Worm (Caenorhabditis elegans) whole organism, young adult: Measurements from ENCODE around the gene fbxc-21.

ENCODE experiments used
- B0035.1 ChIP-seq: sonication (generic microtip); optimal IDR thresholded peaks from 2 replicates; lab custom pipeline; 2016; ENCODE audit warnings: missing genetic modification characterization, mild to moderate bottlenecking, missing compliant biosample characterization, missing genotype, missing genetic modification reagents
- C17E4.6 ChIP-seq: fragments of 200-800 bp; sonication (Bioruptor generic); IDR thresholded peaks from 2 replicates; pipeline ENCODE4 v1.3.6; 2022; ENCODE audit warnings: missing genetic modification reagents, missing genetic modification characterization, missing compliant biosample characterization
- F23B12.7 ChIP-seq: sonication (generic microtip); optimal IDR thresholded peaks from 2 replicates; lab custom pipeline; 2017; ENCODE audit warnings: missing genetic modification characterization, mild to moderate bottlenecking, missing compliant biosample characterization, antibody characterized with exemption, moderate library complexity; ENCODE audit not compliant: insufficient read depth
- F33H1.4 ChIP-seq: fragments of 200-800 bp; sonication (Bioruptor generic); IDR thresholded peaks from 2 replicates; pipeline ENCODE4 v1.3.6; 2022; ENCODE audit warnings: missing genetic modification reagents, missing genetic modification characterization, missing compliant biosample characterization
- F52B5.7 ChIP-seq: sonication (generic microtip); optimal IDR thresholded peaks from 2 replicates; lab custom pipeline; 2016; ENCODE audit warnings: mild to moderate bottlenecking, missing genetic modification characterization, missing compliant biosample characterization
- F55B11.4 ChIP-seq: sonication (generic microtip); optimal IDR thresholded peaks from 2 replicates; lab custom pipeline; 2016; ENCODE audit warnings: missing compliant biosample characterization, missing genetic modification characterization, borderline replicate concordance; ENCODE audit not compliant: insufficient read depth
- F57C9.4 ChIP-seq: sonication (generic microtip); optimal IDR thresholded peaks from 2 replicates; lab custom pipeline; 2017; ENCODE audit warnings: mild to moderate bottlenecking, missing genetic modification characterization, missing compliant biosample characterization
- Y53G8AR.9 ChIP-seq: fragments of 200-800 bp; sonication (Bioruptor generic); conservative IDR thresholded peaks from 2 replicates; pipeline ENCODE4 v1.3.6; 2022; ENCODE audit warnings: missing genetic modification reagents, missing genetic modification characterization, missing compliant biosample characterization
- ZK185.1 ChIP-seq: sonication (generic microtip); optimal IDR thresholded peaks from 2 replicates; lab custom pipeline; 2016; ENCODE audit warnings: mild to moderate bottlenecking, missing genetic modification characterization, missing compliant biosample characterization; ENCODE audit not compliant: poor library complexity, severe bottlenecking
- aptf-2 ChIP-seq: fragments of 200-800 bp; sonication (Bioruptor generic); conservative IDR thresholded peaks from 2 replicates; pipeline ENCODE4 v1.3.6; 2022; ENCODE audit warnings: missing genetic modification reagents, missing genetic modification characterization, missing compliant biosample characterization
- attf-3 ChIP-seq: fragments of 200-800 bp; sonication (Bioruptor generic); conservative IDR thresholded peaks from 2 replicates; pipeline ENCODE4 v1.3.6; 2022; ENCODE audit warnings: missing genetic modification reagents, missing genetic modification characterization, missing compliant biosample characterization
- attf-6 ChIP-seq: fragments of 200-800 bp; sonication (Bioruptor generic); IDR thresholded peaks from 2 replicates; pipeline ENCODE4 v1.3.6; 2022; ENCODE audit warnings: missing genetic modification reagents, missing genetic modification characterization, missing compliant biosample characterization
- bed-1 ChIP-seq: fragments of 200-800 bp; sonication (Bioruptor generic); IDR thresholded peaks from 2 replicates; pipeline ENCODE4 v1.3.6; 2022; ENCODE audit warnings: missing genetic modification reagents, missing genetic modification characterization, missing compliant biosample characterization
- cebp-1 ChIP-seq, 2 experiments: fragments of 200-800 bp in 1 of 2; sonication (Bioruptor generic) in 1 of 2; sonication (generic microtip) in 1 of 2; IDR thresholded peaks in 1 of 2; optimal IDR thresholded peaks in 1 of 2; 2 replicates each; pipeline versions ENCODE4 v1.3.6 to Lab custom; 2017 to 2022; ENCODE audit warnings: missing compliant biosample characterization in 2 of 2, missing genetic modification characterization in 2 of 2, mild to moderate bottlenecking in 1 of 2, missing genetic modification reagents in 1 of 2, moderate library complexity in 1 of 2
- ceh-58 ChIP-seq: fragments of 200-800 bp; sonication (Bioruptor generic); IDR thresholded peaks from 2 replicates; pipeline ENCODE4 v1.3.6; 2022; ENCODE audit warnings: missing genetic modification characterization, missing compliant biosample characterization
- chd-7 ChIP-seq: sonication (generic microtip); optimal IDR thresholded peaks from 2 replicates; lab custom pipeline; 2016; ENCODE audit warnings: mild to moderate bottlenecking, missing genetic modification characterization, moderate library complexity, missing compliant biosample characterization
- dox-1 ChIP-seq: fragments of 200-800 bp; sonication (Bioruptor generic); IDR thresholded peaks from 2 replicates; pipeline ENCODE4 v1.3.6; 2022; ENCODE audit warnings: missing genetic modification reagents, missing genetic modification characterization, missing compliant biosample characterization
- dpff-1 ChIP-seq: sonication (generic microtip); optimal IDR thresholded peaks from 2 replicates; lab custom pipeline; 2017; ENCODE audit warnings: mild to moderate bottlenecking, missing genetic modification characterization, missing compliant biosample characterization
- egl-44 ChIP-seq: fragments of 200-800 bp; sonication (Bioruptor generic); IDR thresholded peaks from 2 replicates; pipeline ENCODE4 v1.3.6; 2022; ENCODE audit warnings: missing genetic modification reagents, missing genetic modification characterization, missing compliant biosample characterization
- egrh-3 ChIP-seq: fragments of 200-800 bp; sonication (Bioruptor generic); IDR thresholded peaks from 2 replicates; pipeline ENCODE4 v1.3.6; 2022; ENCODE audit warnings: missing genetic modification reagents, missing genetic modification characterization, missing compliant biosample characterization
- hmg-1.2 ChIP-seq: fragments of 200-800 bp; sonication (Bioruptor generic); IDR thresholded peaks from 2 replicates; pipeline ENCODE4 v1.3.6; 2022; ENCODE audit warnings: missing genetic modification reagents, missing genetic modification characterization, missing compliant biosample characterization
- hsf-1 ChIP-seq: fragments of 200-800 bp; sonication (Bioruptor generic); IDR thresholded peaks from 2 replicates; pipeline ENCODE4 v1.3.6; 2022; ENCODE audit warnings: missing genetic modification reagents, missing genetic modification characterization, missing compliant biosample characterization
- lin-26 ChIP-seq: fragments of 200-800 bp; sonication (Bioruptor generic); IDR thresholded peaks from 2 replicates; pipeline ENCODE4 v1.3.6; 2022; ENCODE audit warnings: missing genetic modification reagents, missing genetic modification characterization, missing compliant biosample characterization
- lin-40 ChIP-seq: sonication (generic microtip); optimal IDR thresholded peaks from 2 replicates; lab custom pipeline; 2016; ENCODE audit warnings: missing genetic modification characterization, mild to moderate bottlenecking, missing compliant biosample characterization, missing genotype, missing genetic modification reagents
- lsl-1 ChIP-seq: fragments of 200-800 bp; sonication (Bioruptor generic); optimal IDR thresholded peaks from 2 replicates; lab custom pipeline; 2018; ENCODE audit warnings: mild to moderate bottlenecking, missing genetic modification characterization, moderate library complexity, missing compliant biosample characterization
- lsy-27 ChIP-seq: sonication (generic microtip); optimal IDR thresholded peaks from 2 replicates; lab custom pipeline; 2017; ENCODE audit warnings: missing genetic modification characterization, mild to moderate bottlenecking, missing compliant biosample characterization, antibody characterized with exemption, missing genotype, borderline replicate concordance; ENCODE audit not compliant: insufficient read depth
- nfya-1 ChIP-seq: sonication (generic microtip); optimal IDR thresholded peaks from 2 replicates; lab custom pipeline; 2017; ENCODE audit warnings: antibody characterized with exemption, missing compliant biosample characterization, missing genetic modification characterization, borderline replicate concordance; ENCODE audit not compliant: insufficient read depth
- nfya-2 ChIP-seq: fragments of 200-800 bp; sonication (Bioruptor generic); IDR thresholded peaks from 2 replicates; pipeline ENCODE4 v1.3.6; 2022; ENCODE audit warnings: missing genetic modification reagents, missing genetic modification characterization, missing compliant biosample characterization
- nhr-80 ChIP-seq: sonication (generic microtip); optimal IDR thresholded peaks from 2 replicates; lab custom pipeline; 2016; ENCODE audit warnings: missing genetic modification characterization, missing compliant biosample characterization
- pbrm-1 ChIP-seq: fragments of 200-800 bp; sonication (Bioruptor generic); IDR thresholded peaks from 2 replicates; pipeline ENCODE4 v1.3.6; 2022; ENCODE audit warnings: missing genetic modification reagents, missing genetic modification characterization, missing compliant biosample characterization
- pha-4 ChIP-seq: fragments of 150-350 bp; sonication (generic microtip); optimal IDR thresholded peaks from 2 replicates; lab custom pipeline; 2014; ENCODE audit warnings: missing biosample characterization, missing genetic modification reagents, missing genetic modification characterization
- snpc-1.1 ChIP-seq: sonication (generic microtip); optimal IDR thresholded peaks from 2 replicates; lab custom pipeline; 2017; ENCODE audit warnings: missing genetic modification characterization, mild to moderate bottlenecking, missing compliant biosample characterization, antibody characterized with exemption, moderate library complexity, missing genotype, missing genetic modification reagents; ENCODE audit not compliant: insufficient read depth
- tbx-9 ChIP-seq: sonication (generic microtip); optimal IDR thresholded peaks from 2 replicates; lab custom pipeline; 2016; ENCODE audit warnings: borderline replicate concordance, missing genetic modification characterization, inconsistent platforms, missing compliant biosample characterization
- zfh-2 ChIP-seq: fragments of 200-800 bp; sonication (Bioruptor generic); conservative IDR thresholded peaks from 2 replicates; pipeline ENCODE4 v1.3.6; 2022; ENCODE audit warnings: missing genetic modification reagents, missing genetic modification characterization, missing compliant biosample characterization
- ztf-26 ChIP-seq: sonication (generic microtip); optimal IDR thresholded peaks from 2 replicates; lab custom pipeline; 2017; ENCODE audit warnings: missing genetic modification characterization, missing compliant biosample characterization
- ztf-3 ChIP-seq: fragments of 200-800 bp; sonication (Bioruptor generic); optimal IDR thresholded peaks from 2 replicates; lab custom pipeline; 2018; ENCODE audit warnings: mild to moderate bottlenecking, missing genetic modification characterization, missing compliant biosample characterization

fbxc-21 gene

DNA sequence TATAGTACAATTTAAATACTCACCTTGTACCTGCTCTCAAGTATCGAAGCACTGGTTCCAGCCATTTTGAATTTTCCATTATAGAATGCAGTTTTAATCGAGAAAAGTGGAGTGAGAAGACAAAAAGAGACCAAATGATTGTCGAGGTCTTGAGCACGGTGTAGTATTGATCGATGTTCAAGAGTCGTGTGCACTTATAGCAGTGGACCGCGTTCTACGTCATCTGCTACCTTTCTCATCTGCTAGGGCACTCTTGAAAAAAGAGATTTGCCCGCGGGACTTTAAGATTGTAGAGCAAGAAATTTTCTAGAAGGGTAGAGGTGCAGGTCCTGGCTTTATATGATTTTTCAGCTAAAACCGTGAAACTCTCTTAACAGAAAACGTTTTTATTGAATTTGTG, at the start of gene fbxc-21:
TSS of gene fbxc-21 (minus strand) at position 101 of the 400 bp plus-strand sequence.
- TF ChIP-seq B0035.1 (tag; lab: Kevin White, UChicago) = no peak
- no peak for TF ChIP-seq ztf-3 (GFP tag; lab: Kevin White, UChicago)
- TF ChIP-seq hsf-1 (GFP tag; lab: Robert Waterston, UW) = no peak
- no peak for TF ChIP-seq dpff-1 (tag; lab: Kevin White, UChicago)
- no peak for TF ChIP-seq C17E4.6 (GFP tag; lab: Robert Waterston, UW)
- no peak for TF ChIP-seq egl-44 (GFP tag; lab: Robert Waterston, UW)
- no peak for TF ChIP-seq chd-7
- TF ChIP-seq ztf-26 (tag; lab: Kevin White, UChicago) = no peak
- TF ChIP-seq lin-26 (GFP tag; lab: Robert Waterston, UW) = no peak
- no peak for TF ChIP-seq pha-4 (tag; lab: Kevin White, UChicago)
- TF ChIP-seq nfya-2 (GFP tag; lab: Robert Waterston, UW) = no peak
- no peak for TF ChIP-seq attf-3 (GFP tag; lab: Robert Waterston, UW)
- TF ChIP-seq F23B12.7 (tag; lab: Kevin White, UChicago) = no peak
- TF ChIP-seq nhr-80 = no peak
- TF ChIP-seq dox-1 (GFP tag; lab: Robert Waterston, UW) = no peak

DNA sequence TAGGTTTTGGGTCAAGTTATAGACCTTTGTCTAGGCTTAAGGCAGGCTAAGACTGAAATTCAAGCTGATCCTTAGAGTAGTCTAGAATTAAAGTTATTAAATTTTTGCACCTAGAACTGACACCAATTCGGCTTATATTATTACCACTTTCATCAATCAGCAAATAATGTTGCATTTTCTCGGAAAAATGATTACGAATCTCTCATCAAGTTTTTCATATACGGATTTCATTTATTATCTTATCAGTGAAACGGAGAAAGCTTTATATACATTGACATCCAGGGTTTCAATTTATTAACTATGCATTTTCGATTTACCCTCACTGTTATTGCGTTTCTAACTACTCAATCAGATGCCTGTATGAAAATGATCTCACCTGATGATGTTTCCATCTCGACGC, 48.5 kb upstream of the fbxc-21 start, which contains the start of gene K07G6.1:
TSS of gene K07G6.1 (plus strand) at position 301 of the 400 bp plus-strand sequence.
- no peak for TF ChIP-seq snpc-1.1 (tag; lab: Kevin White, UChicago)
- no peak for TF ChIP-seq bed-1
- no peak for TF ChIP-seq lsl-1
- TF ChIP-seq egrh-3 (GFP tag; lab: Robert Waterston, UW) = no peak
- TF ChIP-seq F55B11.4 (tag; lab: Kevin White, UChicago) = no peak
- no peak for TF ChIP-seq ztf-3 (GFP tag; lab: Kevin White, UChicago)
- TF ChIP-seq lin-26 (GFP tag; lab: Robert Waterston, UW) = no peak
- no peak for TF ChIP-seq lsy-27 (tag; lab: Kevin White, UChicago)
- no peak for TF ChIP-seq tbx-9
- TF ChIP-seq attf-6 (GFP tag; lab: Robert Waterston, UW) = no peak
- TF ChIP-seq cebp-1 (GFP tag; IDR thresholded peaks at IDR 0.05; lab: Robert Waterston, UW) = no peak
- TF ChIP-seq cebp-1 (tag; optimal IDR thresholded peaks at IDR 0.05; lab: Kevin White, UChicago) = no peak
- TF ChIP-seq pha-4 (tag; lab: Kevin White, UChicago) = no peak
- no peak for TF ChIP-seq F52B5.7 (tag; lab: Kevin White, UChicago)
- TF ChIP-seq Y53G8AR.9 (GFP tag; lab: Robert Waterston, UW) = no peak
- TF ChIP-seq lin-40 = no peak
- no peak for TF ChIP-seq nfya-1 (tag; lab: Kevin White, UChicago)
- no peak for TF ChIP-seq ceh-58 (GFP tag; lab: Robert Waterston, UW)

DNA sequence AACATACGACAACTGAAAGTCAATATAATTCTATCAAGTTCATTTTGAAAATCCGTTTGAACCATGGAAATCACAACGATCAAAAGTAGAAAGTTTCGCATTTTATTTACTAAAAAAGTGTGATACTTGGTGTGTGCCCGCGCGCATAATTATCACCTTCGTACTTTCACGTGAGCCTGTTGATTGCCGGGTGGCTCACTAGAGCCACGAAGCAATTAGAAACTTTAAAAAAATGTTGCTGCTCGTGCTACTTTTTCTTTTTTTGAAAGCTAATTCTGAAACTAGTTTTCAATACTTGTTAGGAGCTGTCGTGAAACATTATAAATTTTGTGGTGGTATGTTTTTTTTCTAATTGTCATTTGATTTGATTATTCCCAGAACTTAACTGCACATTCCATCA, 46.1 kb upstream of the fbxc-21 start, which contains the start of the genes irld-9 and irld-33:
TSS of gene irld-9 (minus strand) at position 101 of the 400 bp plus-strand sequence.
TSS of gene irld-33 (plus strand) at position 209 of the 400 bp plus-strand sequence.
- TF ChIP-seq F57C9.4 (tag; lab: Kevin White, UChicago) (no peak), zfh-2 (no peak)

DNA sequence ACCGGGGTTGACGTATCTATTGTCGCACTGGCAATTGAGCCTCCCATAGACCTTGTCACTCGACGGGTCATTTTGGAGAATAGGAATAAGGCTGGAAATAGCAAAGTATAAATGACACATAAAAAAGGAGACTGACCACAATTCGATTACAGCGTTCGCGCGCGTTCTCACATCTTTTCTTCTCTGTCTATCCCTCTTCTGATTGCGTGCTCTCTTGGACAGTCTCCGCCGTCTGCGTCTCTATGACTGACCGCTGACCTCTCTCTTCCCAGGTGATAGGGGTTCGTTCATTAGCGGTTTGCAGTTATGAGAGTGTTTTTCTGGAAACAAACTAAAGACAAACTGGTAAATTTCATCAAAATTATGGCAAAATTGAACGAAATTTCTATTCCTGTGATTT, 43.6 kb upstream of the fbxc-21 start, which contains the start of gene ceh-83:
TSS of gene ceh-83 (minus strand) at position 181 of the 400 bp plus-strand sequence.
- TF ChIP-seq ZK185.1 (tag; lab: Kevin White, UChicago) = no peak
- TF ChIP-seq aptf-2 (GFP tag; lab: Robert Waterston, UW) = 0 out of 2 replicates have a peak, but pooled peaks have one; percentile 52
- peak; percentile 92 for TF ChIP-seq hmg-1.2 (GFP tag; lab: Robert Waterston, UW)
- TF ChIP-seq F33H1.4 (GFP tag; lab: Robert Waterston, UW) = no peak
- TF ChIP-seq pbrm-1 (GFP tag; lab: Robert Waterston, UW) = 0 out of 2 replicates have a peak, but pooled peaks have one; percentile 25
